Worm (Caenorhabditis elegans): ENCODE measurements around the gene F53A9.7.

DNA sequence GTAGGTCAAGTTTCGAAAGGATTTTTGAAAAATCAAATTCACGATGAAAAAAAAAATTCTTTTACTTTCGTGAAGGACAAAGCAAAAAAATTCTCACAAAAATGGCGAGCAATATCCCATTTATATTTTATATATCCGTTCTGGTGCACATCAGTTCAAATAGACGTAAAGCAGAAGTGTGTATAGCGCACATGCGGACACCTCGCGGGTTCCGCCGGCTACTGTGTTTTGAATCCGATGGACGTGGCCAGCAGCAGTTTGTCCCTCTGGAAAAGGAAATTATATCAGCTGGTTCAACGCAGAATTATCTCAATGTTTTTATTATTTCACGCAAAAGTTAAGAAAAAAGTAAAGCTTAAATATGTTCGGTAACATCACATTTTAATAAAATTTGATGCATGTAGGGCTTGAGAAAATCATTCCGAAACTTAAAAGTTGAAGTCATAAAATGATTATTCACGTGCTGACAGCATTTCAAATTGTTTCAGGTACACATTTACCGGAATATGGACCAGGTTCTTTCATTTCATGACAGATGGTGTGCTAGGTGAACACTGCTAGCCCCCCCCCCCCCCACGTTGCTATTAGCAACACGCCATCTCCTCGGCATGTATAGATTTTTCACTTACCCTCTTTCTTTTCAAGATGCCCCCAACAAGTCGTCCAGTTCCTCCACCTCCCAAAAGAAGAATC lies 12.9 kb downstream of the F53A9.7 start, which contains the start of gene jbts-14:
- TF ChIP-seq ZK546.5 (tag; optimal IDR thresholded peaks at IDR 0.05) (no peak), nhr-23 (tag; optimal IDR thresholded peaks at IDR 0.05) (no peak), ama-1 (optimal IDR thresholded peaks at IDR 0.05) (no peak)
